Worm (Caenorhabditis elegans): ENCODE data around the gene W08G11.5.

- TF ChIP-seq lin-11 (tag; optimal IDR thresholded peaks at IDR 0.05) (no peak), nhr-11 (tag; optimal IDR thresholded peaks at IDR 0.05) (no peak), nfya-1 (tag; optimal IDR thresholded peaks at IDR 0.05) (no peak), ceh-22 (tag; optimal IDR thresholded peaks at IDR 0.05) (no peak), ztf-16 (tag; optimal IDR thresholded peaks at IDR 0.05) (no peak), pha-4 (tag; optimal IDR thresholded peaks at IDR 0.05) (no peak), dmd-4 (tag; optimal IDR thresholded peaks at IDR 0.05; ENCODE audit: borderline replicate concordance) (no peak), ama-1 (optimal IDR thresholded peaks at IDR 0.05) (no peak), K02D7.2 (tag; optimal IDR thresholded peaks at IDR 0.05) (no peak), dve-1 (tag; optimal IDR thresholded peaks at IDR 0.05) (no peak), pqm-1 (tag; optimal IDR thresholded peaks at IDR 0.05) (no peak), tbx-7 (tag; optimal IDR thresholded peaks at IDR 0.05) (no peak), unc-55 (GFP tag; optimal IDR thresholded peaks at IDR 0.05) (no peak), ceh-24 (tag; optimal IDR thresholded peaks at IDR 0.05) (no peak)
Observed at ce11 chrV:16368143-16368542, 21.8 kb upstream of the W08G11.5 start.
